Worm (Caenorhabditis elegans): ENCODE results near the gene asd-1.

ce11 chrIII:4160937-4161336 is 36.1 kb upstream of the asd-1 start, which contains the start of gene C01G12.16:
- TF ChIP-seq daf-12 (tag; optimal IDR thresholded peaks at IDR 0.05) (no peak), D1046.2 (GFP tag; IDR thresholded peaks at IDR 0.05) (no peak), F44E2.7 (GFP tag; IDR thresholded peaks at IDR 0.05) (no peak), aly-2 (tag; optimal IDR thresholded peaks at IDR 0.05) (no peak), nhr-6 (tag; optimal IDR thresholded peaks at IDR 0.05) (no peak), lin-39 (tag; optimal IDR thresholded peaks at IDR 0.05) (no peak), pha-4 (GFP tag; IDR thresholded peaks at IDR 0.05) (no peak), pha-4 (tag; optimal IDR thresholded peaks at IDR 0.05) (no peak), pqm-1 (tag; optimal IDR thresholded peaks at IDR 0.05) (no peak), lin-13 (GFP tag; optimal IDR thresholded peaks at IDR 0.05) (no peak), ceh-82 (tag; optimal IDR thresholded peaks at IDR 0.05) (no peak), dmd-6 (GFP tag; IDR thresholded peaks at IDR 0.05) (no peak)
